Fruit fly (Drosophila melanogaster) whole organism, pupa: ENCODE results near the gene dpr9.

Experiments
- CG12605 ChIP-seq: fragments of 200-800 bp; sonication (Bioruptor generic); IDR thresholded peaks from 2 replicates; pipeline ENCODE4 v1.3.6; 2022; ENCODE audit warnings: missing biosample characterization, missing genetic modification characterization
- CG13204 ChIP-seq: fragments of 200-800 bp; sonication (Bioruptor generic); optimal IDR thresholded peaks from 2 replicates; lab custom pipeline; 2018; ENCODE audit warnings: missing biosample characterization, mild to moderate bottlenecking, missing genetic modification characterization, moderate library complexity
- CG14655 ChIP-seq: fragments of 200-800 bp; sonication (Bioruptor generic); optimal IDR thresholded peaks from 3 replicates; lab custom pipeline; 2017; ENCODE audit warnings: mild to moderate bottlenecking, missing biosample characterization, missing genetic modification reagents, missing genetic modification characterization
- CG15710 ChIP-seq: fragments of 200-800 bp; sonication (Bioruptor generic); optimal IDR thresholded peaks from 2 replicates; lab custom pipeline; 2018; ENCODE audit warnings: missing biosample characterization, mild to moderate bottlenecking, missing genetic modification characterization, moderate library complexity
- CG17806 ChIP-seq: fragments of 200-800 bp; sonication (Bioruptor generic); optimal IDR thresholded peaks from 2 replicates; lab custom pipeline; 2018; ENCODE audit warnings: missing biosample characterization, mild to moderate bottlenecking, missing genetic modification characterization, moderate library complexity
- CG32121 ChIP-seq: fragments of 200-800 bp; sonication (Bioruptor generic); IDR thresholded peaks from 2 replicates; pipeline ENCODE4 v1.3.6; 2022; ENCODE audit warnings: missing biosample characterization, missing genetic modification characterization
- CG34367 ChIP-seq: fragments of 200-800 bp; sonication (Bioruptor generic); optimal IDR thresholded peaks from 2 replicates; lab custom pipeline; 2018; ENCODE audit warnings: missing biosample characterization, mild to moderate bottlenecking, missing genetic modification characterization
- CG4496 ChIP-seq: fragments of 200-800 bp; sonication (Bioruptor generic); IDR thresholded peaks from 3 replicates; pipeline ENCODE4 v1.3.6; 2022; ENCODE audit warnings: missing biosample characterization, missing genetic modification characterization
- CG8159 ChIP-seq: fragments of 200-800 bp; sonication (Bioruptor generic); optimal IDR thresholded peaks from 3 replicates; lab custom pipeline; 2018; ENCODE audit warnings: missing biosample characterization, mild to moderate bottlenecking, missing genetic modification characterization, moderate library complexity
- CG8301 ChIP-seq: fragments of 200-800 bp; sonication (Bioruptor generic); optimal IDR thresholded peaks from 2 replicates; lab custom pipeline; 2018; ENCODE audit warnings: missing biosample characterization, mild to moderate bottlenecking, missing genetic modification characterization
- CG9948 ChIP-seq: fragments of 200-800 bp; sonication (Bioruptor generic); optimal IDR thresholded peaks from 2 replicates; lab custom pipeline; 2018; ENCODE audit warnings: missing biosample characterization, mild to moderate bottlenecking, missing genetic modification characterization, moderate library complexity
- D1 ChIP-seq: fragments of 200-800 bp; sonication (Bioruptor generic); optimal IDR thresholded peaks from 2 replicates; lab custom pipeline; 2018; ENCODE audit warnings: missing biosample characterization, mild to moderate bottlenecking, missing genetic modification characterization, moderate library complexity
- EcR ChIP-seq: fragments of 200-800 bp; sonication (Bioruptor generic); optimal IDR thresholded peaks from 3 replicates; lab custom pipeline; 2019; ENCODE audit warnings: missing biosample characterization, missing genetic modification characterization, mild to moderate bottlenecking, moderate library complexity, missing genetic modification reagents
- Ets98B ChIP-seq: fragments of 200-800 bp; sonication (Bioruptor generic); IDR thresholded peaks from 2 replicates; pipeline ENCODE4 v1.3.6; 2022; ENCODE audit warnings: missing biosample characterization, missing genetic modification characterization
- Pif1A ChIP-seq: fragments of 200-800 bp; sonication (Bioruptor generic); optimal IDR thresholded peaks from 3 replicates; lab custom pipeline; 2016; ENCODE audit warnings: missing biosample characterization, missing genetic modification characterization
- Pif1B ChIP-seq: fragments of 200-800 bp; sonication (Bioruptor generic); optimal IDR thresholded peaks from 3 replicates; lab custom pipeline; 2016; ENCODE audit warnings: missing biosample characterization, missing genetic modification characterization
- Snoo ChIP-seq: fragments of 200-800 bp; sonication (Bioruptor generic); optimal IDR thresholded peaks from 3 replicates; lab custom pipeline; 2017; ENCODE audit warnings: missing biosample characterization, mild to moderate bottlenecking, missing genetic modification characterization, inconsistent platforms
- fd96Ca ChIP-seq: fragments of 200-800 bp; sonication (Bioruptor generic); IDR thresholded peaks from 3 replicates; pipeline ENCODE4 v1.3.6; 2022; ENCODE audit warnings: missing biosample characterization, missing genetic modification characterization
- gl ChIP-seq: fragments of 200-800 bp; sonication (Bioruptor generic); optimal IDR thresholded peaks from 2 replicates; lab custom pipeline; 2018; ENCODE audit warnings: missing biosample characterization, mild to moderate bottlenecking, missing genetic modification characterization
- rn ChIP-seq: fragments of 200-800 bp; sonication (Bioruptor generic); IDR thresholded peaks from 2 replicates; pipeline ENCODE4 v1.3.6; 2022; ENCODE audit warnings: missing biosample characterization, missing genetic modification characterization

Gene dpr9

dm6 chr3R:15087043-15087442, 10.0 kb upstream of the dpr9 start:
- TF ChIP-seq CG12605 (no peak), EcR (GFP tag; lab: Kevin White, UChicago) (no peak), CG13204 (GFP tag; lab: Kevin White, UChicago) (no peak), CG17806 (tag; lab: Kevin White, UChicago) (no peak)

dm6 chr3R:15084461-15085106, 7.6 kb upstream of the dpr9 start:
- no peak for TF ChIP-seq Snoo (tag; lab: Kevin White, UChicago)
- peak; percentile 33; the same call in 1 of the 2 replicates for TF ChIP-seq CG32121 (GFP tag; lab: Robert Waterston, UW)

- no peak for TF ChIP-seq EcR (GFP tag; lab: Kevin White, UChicago)
- no peak for TF ChIP-seq Pif1B (GFP tag; lab: Kevin White, UChicago)
- no peak for TF ChIP-seq rn (GFP tag; lab: Robert Waterston, UW)
- no peak for TF ChIP-seq gl (tag; lab: Kevin White, UChicago)
- TF ChIP-seq Snoo (tag; lab: Kevin White, UChicago), result no peak
- TF ChIP-seq CG32121 (GFP tag; lab: Robert Waterston, UW), result no peak
- no peak for TF ChIP-seq Ets98B (GFP tag; lab: Robert Waterston, UW)
- TF ChIP-seq CG15710 (tag; lab: Kevin White, UChicago), result no peak
- TF ChIP-seq CG13204 (GFP tag; lab: Kevin White, UChicago), result no peak
- no peak for TF ChIP-seq CG17806 (tag; lab: Kevin White, UChicago)
- TF ChIP-seq CG8159 (tag; lab: Kevin White, UChicago), result no peak
- TF ChIP-seq CG12605, result no peak
- TF ChIP-seq fd96Ca (GFP tag; lab: Robert Waterston, UW), result no peak
These were observed 6.7 kb upstream of the dpr9 start for dm6 chr3R:15083676-15084216.

dm6 chr3R:15079185-15079584, 2.2 kb upstream of the dpr9 start, which contains the start of gene CG6974:
Gene CG6974, minus strand, starts transcription at chr3R:15079285.
- TF ChIP-seq rn (GFP tag; lab: Robert Waterston, UW) (no peak), Snoo (tag; lab: Kevin White, UChicago) (no peak), CG32121 (GFP tag; lab: Robert Waterston, UW) (no peak), fd96Ca (GFP tag; lab: Robert Waterston, UW) (no peak), Ets98B (GFP tag; lab: Robert Waterston, UW) (no peak), CG4496 (no peak), CG34367 (tag; lab: Kevin White, UChicago) (no peak), Pif1A (GFP tag; lab: Kevin White, UChicago) (no peak), EcR (GFP tag; lab: Kevin White, UChicago) (no peak), CG15710 (tag; lab: Kevin White, UChicago) (no peak)

- TF ChIP-seq CG13204 (GFP tag; lab: Kevin White, UChicago), result no peak
- TF ChIP-seq CG8159 (tag; lab: Kevin White, UChicago), result no peak
- no peak for TF ChIP-seq CG15710 (tag; lab: Kevin White, UChicago)
- TF ChIP-seq CG12605, result no peak
These were observed 19.8 kb downstream of the dpr9 start for dm6 chr3R:15057214-15057613.

- TF ChIP-seq Ets98B (GFP tag; lab: Robert Waterston, UW), result no peak
- no peak for TF ChIP-seq CG13204 (GFP tag; lab: Kevin White, UChicago)
- TF ChIP-seq CG15710 (tag; lab: Kevin White, UChicago), result no peak
These were observed 39.9 kb downstream of the dpr9 start, which contains the start of gene RpL10Aa for dm6 chr3R:15037066-15037465. Gene RpL10Aa, plus strand, starts transcription at chr3R:15037366.

dm6 chr3R:15031662-15032061, 45.3 kb downstream of the dpr9 start:
- no peak for TF ChIP-seq rn (GFP tag; lab: Robert Waterston, UW)
- no peak for TF ChIP-seq CG12605
- TF ChIP-seq CG15710 (tag; lab: Kevin White, UChicago), result peak; percentile 37
- TF ChIP-seq fd96Ca (GFP tag; lab: Robert Waterston, UW), result 0 out of 3 replicates have a peak, but pooled peaks have one; percentile 17
- TF ChIP-seq CG8159 (tag; lab: Kevin White, UChicago), result peak; percentile 46
- peak; percentile 37 for TF ChIP-seq CG14655
- TF ChIP-seq Ets98B (GFP tag; lab: Robert Waterston, UW), result peak; percentile 43; the same call in 1 of the 2 replicates

dm6 chr3R:15024202-15024601, 52.8 kb downstream of the dpr9 start:
- TF ChIP-seq fd96Ca (GFP tag; lab: Robert Waterston, UW), result no peak
- TF ChIP-seq Snoo (tag; lab: Kevin White, UChicago), result no peak
- TF ChIP-seq CG13204 (GFP tag; lab: Kevin White, UChicago), result no peak
- TF ChIP-seq CG14655, result no peak
- TF ChIP-seq gl (tag; lab: Kevin White, UChicago), result no peak
- TF ChIP-seq CG8301 (tag; lab: Kevin White, UChicago), result no peak
- no peak for TF ChIP-seq CG17806 (tag; lab: Kevin White, UChicago)
- no peak for TF ChIP-seq CG4496
- no peak for TF ChIP-seq CG34367 (tag; lab: Kevin White, UChicago)
- TF ChIP-seq rn (GFP tag; lab: Robert Waterston, UW), result no peak
- no peak for TF ChIP-seq D1 (tag; lab: Kevin White, UChicago)
- no peak for TF ChIP-seq CG32121 (GFP tag; lab: Robert Waterston, UW)
- no peak for TF ChIP-seq CG9948 (tag; lab: Kevin White, UChicago)
- TF ChIP-seq CG12605, result no peak
- no peak for TF ChIP-seq Pif1B (GFP tag; lab: Kevin White, UChicago)
- no peak for TF ChIP-seq Ets98B (GFP tag; lab: Robert Waterston, UW)
- TF ChIP-seq, all 21 proteins: peak for 0
